Fruit fly (Drosophila melanogaster): ENCODE data around the gene Trc8.
A peak's percentile ranks its signal among the peaks of the same experiment; 100 is the strongest.

The Trc8 gene

DNA sequence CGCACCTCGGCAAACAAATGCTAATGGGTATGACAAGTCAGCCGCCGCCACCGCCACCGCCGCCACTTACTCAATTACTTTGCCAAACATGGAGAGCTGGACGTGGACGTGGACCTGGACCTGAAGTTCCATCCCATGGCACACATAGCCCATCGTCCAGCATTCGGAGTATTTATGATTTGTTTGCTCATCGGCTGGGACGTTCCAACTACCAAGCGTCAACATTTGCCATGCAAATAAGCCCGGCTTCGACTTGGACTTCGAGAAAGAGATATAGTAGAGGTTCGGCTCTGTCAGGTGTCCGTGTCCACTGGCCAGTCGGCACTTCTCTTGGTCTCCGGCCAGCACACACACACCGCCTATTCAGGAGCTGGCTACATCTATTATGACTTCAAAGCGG, 45.2 kb upstream of the Trc8 start (continued):
- no peak for TF ChIP-seq prd (optimal IDR thresholded peaks at IDR 0.05)
- 0 out of 3 replicates have a peak, but pooled peaks have one; percentile 18 for TF ChIP-seq prd (GFP tag; IDR thresholded peaks at IDR 0.05)
- TF ChIP-seq Dip3 (GFP tag; optimal IDR thresholded peaks at IDR 0.05), result no peak
- TF ChIP-seq CG4424 (GFP tag; optimal IDR thresholded peaks at IDR 0.05), result no peak
- TF ChIP-seq CG30431 (GFP tag; optimal IDR thresholded peaks at IDR 0.05), result peak; percentile 10
- no peak for TF ChIP-seq klu (GFP tag; IDR thresholded peaks at IDR 0.05)
- no peak for TF ChIP-seq CG7987 (GFP tag; optimal IDR thresholded peaks at IDR 0.05)
- TF ChIP-seq bab2 (GFP tag; optimal IDR thresholded peaks at IDR 0.05), result peak; percentile 0
- TF ChIP-seq CG17568 (GFP tag; optimal IDR thresholded peaks at IDR 0.05), result peak; percentile 4
- TF ChIP-seq D (optimal IDR thresholded peaks at IDR 0.05), result no peak
- peak; percentile 33 for TF ChIP-seq D (GFP tag; optimal IDR thresholded peaks at IDR 0.05)
- TF ChIP-seq gem (tag; optimal IDR thresholded peaks at IDR 0.05), result no peak
- TF ChIP-seq btn (GFP tag; optimal IDR thresholded peaks at IDR 0.05), result no peak
- no peak for TF ChIP-seq Poxn (GFP tag; IDR thresholded peaks at IDR 0.05)
- peak; percentile 23 for TF ChIP-seq CG2875 (GFP tag; optimal IDR thresholded peaks at IDR 0.05)
- peak in 1 of 2 experiments; percentile 84 for TF ChIP-seq tll (GFP tag; optimal IDR thresholded peaks at IDR 0.05)
- TF ChIP-seq CG11398 (GFP tag; optimal IDR thresholded peaks at IDR 0.05), result no peak
- no peak for TF ChIP-seq H15 (GFP tag; IDR thresholded peaks at IDR 0.05)
- peak; percentile 17 for TF ChIP-seq CG1233 (GFP tag; optimal IDR thresholded peaks at IDR 0.05)
- no peak for TF ChIP-seq CG9876 (GFP tag; optimal IDR thresholded peaks at IDR 0.05)
- TF ChIP-seq fd3F (GFP tag; optimal IDR thresholded peaks at IDR 0.05), result no peak
- TF ChIP-seq sens (GFP tag), result peak; percentile 68
- peak; percentile 63 for TF ChIP-seq CG15696 (tag; optimal IDR thresholded peaks at IDR 0.05)
- TF ChIP-seq CG7839 (tag; optimal IDR thresholded peaks at IDR 0.05), result no peak
- TF ChIP-seq CG10209 (GFP tag; optimal IDR thresholded peaks at IDR 0.05), result peak; percentile 34
- TF ChIP-seq CG14050 (GFP tag; IDR thresholded peaks at IDR 0.05), result no peak
- peak; percentile 10 for TF ChIP-seq CG2678 (tag; optimal IDR thresholded peaks at IDR 0.05)

DNA sequence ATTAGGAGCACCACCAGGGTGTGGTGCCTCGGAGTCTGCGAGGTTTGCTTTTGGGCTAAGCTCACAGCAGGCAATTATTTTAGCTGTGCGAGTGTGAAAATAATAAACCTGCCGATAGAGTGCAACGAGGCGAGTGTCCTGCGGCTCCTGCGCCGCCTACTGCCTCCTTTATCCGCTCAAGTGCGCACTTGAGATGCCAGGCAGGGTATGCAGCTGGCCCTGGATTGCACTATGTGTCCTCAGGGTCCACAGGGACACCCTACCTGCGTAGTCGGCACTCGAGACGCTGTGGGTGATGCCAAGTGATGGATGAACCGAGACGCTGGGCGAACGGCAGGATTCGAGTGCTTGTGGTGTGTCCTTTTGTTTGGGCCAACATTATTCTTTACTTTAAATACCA, 44.4 kb upstream of the Trc8 start:
- TF ChIP-seq Ets65A (GFP tag), result peak; percentile 41
- no peak for TF ChIP-seq CG18764 (GFP tag; optimal IDR thresholded peaks at IDR 0.05)
- TF ChIP-seq CG7786 (GFP tag; optimal IDR thresholded peaks at IDR 0.05), result no peak
- no peak for TF ChIP-seq shn (GFP tag; optimal IDR thresholded peaks at IDR 0.05)
- peak; percentile 61 for TF ChIP-seq cad (GFP tag; optimal IDR thresholded peaks at IDR 0.05)
- TF ChIP-seq Hmx (GFP tag; optimal IDR thresholded peaks at IDR 0.05), result no peak
- TF ChIP-seq Hand (GFP tag; optimal IDR thresholded peaks at IDR 0.05), result no peak
- no peak for TF ChIP-seq kah (GFP tag; optimal IDR thresholded peaks at IDR 0.05)
- peak; percentile 87 for TF ChIP-seq twi (tag; optimal IDR thresholded peaks at IDR 0.05)
- TF ChIP-seq CG1792 (GFP tag; optimal IDR thresholded peaks at IDR 0.05), result no peak
- no peak for TF ChIP-seq trem (tag; optimal IDR thresholded peaks at IDR 0.05)
- TF ChIP-seq ac (GFP tag; optimal IDR thresholded peaks at IDR 0.05), result no peak
- TF ChIP-seq pb (GFP tag; optimal IDR thresholded peaks at IDR 0.05), result no peak
- TF ChIP-seq prd (optimal IDR thresholded peaks at IDR 0.05), result no peak
- 0 out of 3 replicates have a peak, but pooled peaks have one; percentile 11 for TF ChIP-seq prd (GFP tag; IDR thresholded peaks at IDR 0.05)
- peak; percentile 89 for TF ChIP-seq zen (tag; optimal IDR thresholded peaks at IDR 0.05)
- TF ChIP-seq kni (GFP tag; optimal IDR thresholded peaks at IDR 0.05), result no peak
- TF ChIP-seq CG2889 (GFP tag; IDR thresholded peaks at IDR 0.05), result 0 out of 3 replicates have a peak, but pooled peaks have one; percentile 19
- TF ChIP-seq CG10366 (GFP tag; IDR thresholded peaks at IDR 0.05), result no peak
- no peak for TF ChIP-seq Hey (tag; optimal IDR thresholded peaks at IDR 0.05)
- no peak for TF ChIP-seq Sry-β (GFP tag; optimal IDR thresholded peaks at IDR 0.05)
- no peak for TF ChIP-seq Rfx (GFP tag; IDR thresholded peaks at IDR 0.05)
- TF ChIP-seq stc (GFP tag; IDR thresholded peaks at IDR 0.05), result no peak
- TF ChIP-seq D (optimal IDR thresholded peaks at IDR 0.05), result peak; percentile 94
- TF ChIP-seq D (GFP tag; optimal IDR thresholded peaks at IDR 0.05), result no peak
- no peak for TF ChIP-seq CG3407 (GFP tag; optimal IDR thresholded peaks at IDR 0.05)
- no peak for TF ChIP-seq emc (GFP tag; optimal IDR thresholded peaks at IDR 0.05)
- TF ChIP-seq CG11456 (GFP tag; IDR thresholded peaks at IDR 0.05), result 0 out of 3 replicates have a peak, but pooled peaks have one; percentile 48
- TF ChIP-seq Neu2 (GFP tag; optimal IDR thresholded peaks at IDR 0.05; ENCODE audit: borderline replicate concordance), result no peak
